Fruit fly (Drosophila melanogaster): Measurements from ENCODE around the gene Pect.

Gene Pect

dm6 chr2L:13205256-13205655, 1.7 kb downstream of the Pect start (continued):
- TF ChIP-seq Dfd (GFP tag; optimal IDR thresholded peaks at IDR 0.05) (no peak), luna (GFP tag; optimal IDR thresholded peaks at IDR 0.05) (no peak), al (GFP tag; IDR thresholded peaks at IDR 0.05) (no peak), grau (tag; optimal IDR thresholded peaks at IDR 0.05) (no peak), Side (GFP tag; optimal IDR thresholded peaks at IDR 0.05) (peak; percentile 27), pho (GFP tag; optimal IDR thresholded peaks at IDR 0.05) (peak; percentile 64), Neu2 (GFP tag; optimal IDR thresholded peaks at IDR 0.05; ENCODE audit: borderline replicate concordance) (no peak), CG9727 (GFP tag; optimal IDR thresholded peaks at IDR 0.05) (peak; percentile 70), CG3163 (GFP tag; optimal IDR thresholded peaks at IDR 0.05) (no peak), CG1647 (GFP tag; optimal IDR thresholded peaks at IDR 0.05) (no peak), fd64A (GFP tag; optimal IDR thresholded peaks at IDR 0.05) (peak; percentile 5), Hey (tag; optimal IDR thresholded peaks at IDR 0.05) (peak; percentile 85), Vsx1 (GFP tag; optimal IDR thresholded peaks at IDR 0.05) (peak; percentile 25), aop (GFP tag; IDR thresholded peaks at IDR 0.05) (no peak), Usf (GFP tag; optimal IDR thresholded peaks at IDR 0.05) (peak; percentile 18), Mes4 (GFP tag; optimal IDR thresholded peaks at IDR 0.05) (no peak), CG4707 (GFP tag; optimal IDR thresholded peaks at IDR 0.05) (peak; percentile 55), CG7745 (tag; optimal IDR thresholded peaks at IDR 0.05) (no peak), usp (GFP tag; optimal IDR thresholded peaks at IDR 0.05) (no peak), CG10543 (GFP tag; optimal IDR thresholded peaks at IDR 0.05) (peak; percentile 91), Adf1 (GFP tag; IDR thresholded peaks at IDR 0.05) (peak; percentile 36; the same call in 1 of the 2 replicates), CG6254 (GFP tag; optimal IDR thresholded peaks at IDR 0.05) (peak; percentile 60), kah (GFP tag; optimal IDR thresholded peaks at IDR 0.05) (peak; percentile 26), CG4328 (GFP tag; optimal IDR thresholded peaks at IDR 0.05) (peak; percentile 57), HLH4C (GFP tag; IDR thresholded peaks at IDR 0.05; ENCODE audit: partially characterized antibody) (no peak), Dbx (GFP tag; IDR thresholded peaks at IDR 0.05) (peak; percentile 58; the same call in 1 of the 3 replicates), CG14860 (GFP tag; IDR thresholded peaks at IDR 0.05; ENCODE audit: partially characterized antibody) (no peak), CG15601 (tag; optimal IDR thresholded peaks at IDR 0.05) (peak; percentile 25), CG2120 (GFP tag; optimal IDR thresholded peaks at IDR 0.05) (peak; percentile 5), CG12071 (GFP tag; optimal IDR thresholded peaks at IDR 0.05) (peak; percentile 61), nmo (GFP tag; optimal IDR thresholded peaks at IDR 0.05) (no peak), CG18476 (GFP tag; optimal IDR thresholded peaks at IDR 0.05) (no peak), HHEX (GFP tag; optimal IDR thresholded peaks at IDR 0.05) (no peak), Dref (GFP tag; IDR thresholded peaks at IDR 0.05) (no peak), CG12155 (GFP tag; optimal IDR thresholded peaks at IDR 0.05) (no peak), CG10565 (GFP tag; optimal IDR thresholded peaks at IDR 0.05) (no peak), jigr1 (GFP tag; IDR thresholded peaks at IDR 0.05) (no peak), CG13775 (GFP tag; optimal IDR thresholded peaks at IDR 0.05) (peak; percentile 31), Hsf (GFP tag; optimal IDR thresholded peaks at IDR 0.05) (no peak), Aef1 (GFP tag; IDR thresholded peaks at IDR 0.05) (no peak), disco-r (GFP tag; optimal IDR thresholded peaks at IDR 0.05) (no peak), ro (GFP tag; IDR thresholded peaks at IDR 0.05) (no peak), CG9215 (GFP tag; IDR thresholded peaks at IDR 0.05) (no peak), tll (GFP tag; optimal IDR thresholded peaks at IDR 0.05) (peak in 1 of 2 experiments; percentile 64), slbo (GFP tag; IDR thresholded peaks at IDR 0.05) (peak; percentile 15; the same call in 1 of the 2 replicates), dpn (GFP tag; optimal IDR thresholded peaks at IDR 0.05) (no peak), pzg (GFP tag; optimal IDR thresholded peaks at IDR 0.05) (peak; percentile 3), CG17612 (GFP tag; IDR thresholded peaks at IDR 0.05) (no peak), Atf-2 (GFP tag; optimal IDR thresholded peaks at IDR 0.05) (no peak), CG11723 (GFP tag; optimal IDR thresholded peaks at IDR 0.05) (peak; percentile 30), CG6791 (GFP tag; IDR thresholded peaks at IDR 0.05; ENCODE audit: partially characterized antibody) (no peak)

All from whole organism, embryonic.